Worm (Caenorhabditis elegans) whole organism, L2 larva: ENCODE results near the gene F44D12.6.

ENCODE experiments used
- ceh-82 ChIP-seq: fragments of 150-350 bp; optimal IDR thresholded peaks from 2 replicates; lab custom pipeline; 2014; ENCODE audit warnings: missing biosample characterization, missing genetic modification characterization
- crh-2 ChIP-seq: sonication (generic microtip); optimal IDR thresholded peaks from 2 replicates; lab custom pipeline; 2017; ENCODE audit warnings: missing biosample characterization, missing genetic modification characterization
- elt-3 ChIP-seq: sonication (generic microtip); optimal IDR thresholded peaks from 2 replicates; lab custom pipeline; 2017; ENCODE audit warnings: missing biosample characterization, missing genetic modification characterization
- fos-1 ChIP-seq: fragments of 150-350 bp; optimal IDR thresholded peaks from 2 replicates; lab custom pipeline; 2014; ENCODE audit warnings: missing biosample characterization, missing genetic modification characterization
- gmeb-1 ChIP-seq: fragments of 150-350 bp; optimal IDR thresholded peaks from 2 replicates; lab custom pipeline; 2014; ENCODE audit warnings: missing biosample characterization, missing genetic modification characterization
- lin-11 ChIP-seq: fragments of 150-350 bp; sonication (generic microtip); optimal IDR thresholded peaks from 2 replicates; lab custom pipeline; 2014; ENCODE audit warnings: missing biosample characterization, missing genetic modification characterization, inconsistent platforms, mixed read lengths
- mdl-1 ChIP-seq, 2 experiments: fragments of 150-350 bp in 1 of 2; sonication (generic microtip) in 1 of 2; optimal IDR thresholded peaks; 2 replicates each; lab custom pipeline; 2017; ENCODE audit warnings: missing biosample characterization in 2 of 2, missing genetic modification characterization in 2 of 2
- nhr-10 ChIP-seq: sonication (generic microtip); optimal IDR thresholded peaks from 2 replicates; lab custom pipeline; 2017; ENCODE audit warnings: missing biosample characterization, missing genetic modification characterization
- nhr-12 ChIP-seq: fragments of 150-350 bp; optimal IDR thresholded peaks from 2 replicates; lab custom pipeline; 2014; ENCODE audit warnings: missing biosample characterization, missing genetic modification characterization
- nhr-129 ChIP-seq: fragments of 150-350 bp; optimal IDR thresholded peaks from 2 replicates; lab custom pipeline; 2014; ENCODE audit warnings: missing biosample characterization, missing genetic modification characterization
- nhr-77 ChIP-seq: fragments of 150-350 bp; optimal IDR thresholded peaks from 2 replicates; lab custom pipeline; 2014; ENCODE audit warnings: missing biosample characterization, missing genetic modification characterization
- sem-4 ChIP-seq: fragments of 150-350 bp; optimal IDR thresholded peaks from 2 replicates; lab custom pipeline; 2014; ENCODE audit warnings: missing biosample characterization, missing genetic modification reagents, missing genetic modification characterization
- skn-1 ChIP-seq: sonication (generic microtip); optimal IDR thresholded peaks from 2 replicates; lab custom pipeline; 2017; ENCODE audit warnings: missing biosample characterization, missing genetic modification characterization
- snpc-4 ChIP-seq: fragments of 150-350 bp; optimal IDR thresholded peaks from 2 replicates; lab custom pipeline; 2014; ENCODE audit warnings: missing biosample characterization, missing genetic modification characterization
- unc-39 ChIP-seq: fragments of 150-350 bp; optimal IDR thresholded peaks from 2 replicates; lab custom pipeline; 2014; ENCODE audit warnings: missing biosample characterization, missing genetic modification characterization
- unc-62 ChIP-seq: fragments of 150-350 bp; optimal IDR thresholded peaks from 2 replicates; lab custom pipeline; 2014; ENCODE audit warnings: missing biosample characterization, missing genetic modification reagents, missing genetic modification characterization
- ztf-1 ChIP-seq: fragments of 200-800 bp; sonication (Bioruptor generic); conservative IDR thresholded peaks from 2 replicates; pipeline ENCODE4 v1.3.6; 2022; ENCODE audit warnings: missing genetic modification characterization, missing compliant biosample characterization
- ztf-4 ChIP-seq: fragments of 150-350 bp; optimal IDR thresholded peaks from 2 replicates; lab custom pipeline; 2014; ENCODE audit warnings: missing biosample characterization, missing genetic modification characterization

F44D12.6 gene

DNA sequence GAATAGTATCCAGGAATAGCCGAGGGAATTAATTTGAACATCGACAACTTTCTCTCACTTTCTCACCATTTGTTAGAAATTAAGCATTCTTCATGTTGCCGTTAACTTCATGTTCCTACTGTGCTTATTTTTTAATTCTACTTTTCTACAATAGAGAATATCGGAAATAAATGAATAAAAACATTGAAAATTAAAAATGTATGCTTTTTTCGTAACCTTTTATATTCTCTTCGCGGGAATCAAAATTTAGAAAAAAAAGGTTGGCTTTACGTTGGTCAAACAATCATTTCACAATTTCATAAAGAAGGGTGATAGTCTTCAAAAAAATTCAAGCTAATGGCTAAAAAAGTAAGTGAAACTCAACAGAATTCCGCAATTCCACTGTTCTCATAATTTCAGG, 42.7 kb downstream of the F44D12.6 start, which contains the start of gene W01B6.5:
Gene W01B6.5, plus strand, starts transcription at position 301 of the 400 bp plus-strand sequence.
- TF ChIP-seq gmeb-1 (no peak), nhr-12 (no peak), unc-39 (tag; lab: Kevin White, UChicago) (no peak), skn-1 (tag; lab: Kevin White, UChicago) (no peak), mdl-1 (tag; optimal IDR thresholded peaks at IDR 0.05; lab: Kevin White, UChicago) (no peak), crh-2 (no peak), snpc-4 (tag; lab: Kevin White, UChicago) (no peak), nhr-10 (tag; lab: Kevin White, UChicago) (no peak), lin-11 (tag; lab: Kevin White, UChicago) (no peak), sem-4 (tag; lab: Kevin White, UChicago) (no peak), ztf-1 (GFP tag; lab: Robert Waterston, UW) (no peak), elt-3 (no peak), nhr-77 (tag; lab: Kevin White, UChicago) (no peak), nhr-129 (tag; lab: Kevin White, UChicago) (no peak), unc-62 (GFP tag; lab: Kevin White, UChicago) (no peak), ztf-4 (no peak), ceh-82 (tag; lab: Kevin White, UChicago) (no peak), fos-1 (tag; lab: Kevin White, UChicago) (no peak)

DNA sequence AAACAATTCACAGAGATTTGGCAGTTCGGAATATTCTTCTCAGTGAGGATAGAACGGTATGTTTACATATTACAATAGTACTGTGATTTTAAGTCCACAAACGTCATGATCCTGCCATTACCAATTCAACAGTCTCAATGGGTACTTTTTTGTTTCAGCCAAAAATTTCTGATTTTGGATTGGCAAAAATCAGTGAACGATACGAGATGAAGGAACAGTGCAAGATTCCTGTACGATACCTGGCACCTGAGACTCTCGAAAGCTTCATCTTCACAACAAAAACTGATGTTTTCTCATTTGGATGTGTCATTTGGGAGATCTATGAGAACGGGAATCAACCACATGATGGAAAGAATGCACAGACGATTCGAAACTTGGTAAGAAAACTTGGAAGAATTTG, 44.9 kb downstream of the F44D12.6 start:
- TF ChIP-seq nhr-12 (no peak), ceh-82 (tag; lab: Kevin White, UChicago) (no peak)

DNA sequence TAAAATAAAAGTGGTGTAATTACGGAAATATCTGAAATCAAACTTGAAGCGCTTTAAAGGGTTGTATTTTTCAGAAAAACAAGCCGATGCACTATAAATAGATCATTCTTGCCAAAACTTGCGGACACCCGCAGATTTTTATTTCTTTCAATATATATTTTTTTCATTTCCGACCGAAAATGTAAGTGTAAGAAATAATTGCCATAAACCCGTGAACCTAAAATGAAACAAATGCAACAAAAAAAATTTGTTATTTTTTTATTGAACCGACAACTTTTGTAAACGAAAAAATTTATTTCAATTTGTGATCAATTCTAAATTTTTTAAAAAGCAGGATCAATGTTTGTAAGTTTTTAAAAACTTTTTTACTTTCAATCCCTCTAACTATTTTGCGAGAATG, 47.7 kb downstream of the F44D12.6 start, which contains the start of gene W01B6.6:
Gene W01B6.6, plus strand, starts transcription at position 301 of the 400 bp plus-strand sequence.
- TF ChIP-seq snpc-4 (tag; lab: Kevin White, UChicago), result no peak
